Fruit fly (Drosophila melanogaster): ENCODE data around the gene CG1271.

Gene CG1271

DNA sequence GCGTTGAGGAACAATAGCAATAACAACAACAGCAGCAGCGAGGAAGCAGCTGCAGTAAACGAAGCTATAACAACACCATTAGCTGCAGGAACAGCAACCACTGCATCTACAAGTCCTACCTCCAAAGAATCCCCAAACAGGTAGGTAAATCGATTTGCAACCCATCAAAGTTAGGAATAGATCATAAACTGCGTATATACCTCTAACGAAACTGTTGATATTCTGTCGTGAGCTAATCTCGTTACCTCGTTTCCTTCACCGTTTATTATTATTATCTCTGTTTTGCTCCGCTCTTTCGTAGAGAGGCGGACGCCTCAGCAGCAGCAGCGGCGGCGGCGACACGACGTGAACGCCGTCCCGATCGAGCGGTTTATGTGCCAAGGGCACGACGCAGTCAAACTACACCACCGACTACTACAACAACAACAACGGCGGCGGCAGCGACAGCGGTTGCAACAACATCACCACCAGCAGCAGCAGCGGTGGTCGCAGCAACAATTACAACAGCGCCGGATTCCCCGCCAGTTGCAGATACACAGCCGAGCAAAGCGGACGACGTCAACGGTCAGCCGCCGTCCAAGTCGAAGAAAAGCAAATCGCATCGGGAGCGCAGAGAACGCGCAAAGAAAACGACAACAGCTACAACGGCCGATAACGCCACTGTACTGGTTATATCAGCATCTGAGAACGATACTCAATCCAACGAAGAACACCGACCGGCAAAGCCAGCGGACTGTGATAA lies 14.3 kb upstream of the CG1271 start (continued):
- TF ChIP-seq so (GFP tag; IDR thresholded peaks at IDR 0.05) (peak; percentile 60; the same call in 1 of the 3 replicates), gce (GFP tag; IDR thresholded peaks at IDR 0.05) (peak; percentile 18; the same call in 1 of the 3 replicates), az2 (GFP tag; optimal IDR thresholded peaks at IDR 0.05) (no peak), B-H1 (GFP tag; IDR thresholded peaks at IDR 0.05) (no peak), ATbp (GFP tag; optimal IDR thresholded peaks at IDR 0.05) (no peak), CG4328 (GFP tag; optimal IDR thresholded peaks at IDR 0.05) (no peak), CG8290 (GFP tag; optimal IDR thresholded peaks at IDR 0.05) (no peak), CG8290 (tag; optimal IDR thresholded peaks at IDR 0.05) (peak in 1 of 2 experiments; percentile 14), Hey (tag; optimal IDR thresholded peaks at IDR 0.05) (peak; percentile 24), CG9817 (tag; optimal IDR thresholded peaks at IDR 0.05) (no peak), CG13287 (GFP tag; IDR thresholded peaks at IDR 0.05; ENCODE audit: partially characterized antibody) (peak; percentile 22; the same call in 1 of the 2 replicates), dati (GFP tag; IDR thresholded peaks at IDR 0.05) (no peak), sens-2 (GFP tag; IDR thresholded peaks at IDR 0.05) (0 out of 2 replicates have a peak, but pooled peaks have one; percentile 14), CG6654 (GFP tag; optimal IDR thresholded peaks at IDR 0.05) (no peak), crol (GFP tag; IDR thresholded peaks at IDR 0.05) (peak; percentile 48; the same call in 1 of the 2 replicates), run (tag; optimal IDR thresholded peaks at IDR 0.05) (peak; percentile 12), chm (GFP tag; IDR thresholded peaks at IDR 0.05) (peak; percentile 68; the same call in 1 of the 2 replicates), ara (GFP tag; IDR thresholded peaks at IDR 0.05) (no peak), CG18599 (GFP tag; optimal IDR thresholded peaks at IDR 0.05) (peak; percentile 12), bab2 (GFP tag; optimal IDR thresholded peaks at IDR 0.05) (no peak), vnd (GFP tag; IDR thresholded peaks at IDR 0.05; ENCODE audit: partially characterized antibody) (0 out of 3 replicates have a peak, but pooled peaks have one; percentile 15), CG10462 (GFP tag; optimal IDR thresholded peaks at IDR 0.05) (no peak), amos (GFP tag; IDR thresholded peaks at IDR 0.05; ENCODE audit: partially characterized antibody) (peak; percentile 37), Kr (GFP tag; optimal IDR thresholded peaks at IDR 0.05) (peak; percentile 64), insv (GFP tag; optimal IDR thresholded peaks at IDR 0.05) (peak in 1 of 2 experiments; percentile 12), odd (GFP tag; optimal IDR thresholded peaks at IDR 0.05) (peak; percentile 49), gcm (GFP tag; optimal IDR thresholded peaks at IDR 0.05) (peak; percentile 23), exex (tag; optimal IDR thresholded peaks at IDR 0.05) (peak; percentile 34), cas (GFP tag; IDR thresholded peaks at IDR 0.05) (0 out of 2 replicates have a peak, but pooled peaks have one; percentile 20), TFAM (GFP tag; optimal IDR thresholded peaks at IDR 0.05) (no peak), pros (GFP tag; optimal IDR thresholded peaks at IDR 0.05) (peak; percentile 68), croc (GFP tag; conservative IDR thresholded peaks at IDR 0.05) (no peak), Lpt (GFP tag; optimal IDR thresholded peaks at IDR 0.05) (no peak), shn (GFP tag; optimal IDR thresholded peaks at IDR 0.05) (peak; percentile 5), E2f2 (GFP tag; IDR thresholded peaks at IDR 0.05) (peak; percentile 25; the same call in 1 of the 2 replicates), MTF-1 (GFP tag; optimal IDR thresholded peaks at IDR 0.05; ENCODE audit: borderline replicate concordance) (peak; percentile 28), bowl (GFP tag; IDR thresholded peaks at IDR 0.05) (peak; percentile 75; the same call in 1 of the 2 replicates), CG3281 (GFP tag; optimal IDR thresholded peaks at IDR 0.05) (no peak), CG7271 (tag; optimal IDR thresholded peaks at IDR 0.05) (peak; percentile 35), MESR4 (GFP tag; optimal IDR thresholded peaks at IDR 0.05) (peak; percentile 10), slou (GFP tag; optimal IDR thresholded peaks at IDR 0.05) (no peak), Meics (GFP tag; optimal IDR thresholded peaks at IDR 0.05) (no peak), ab (GFP tag; optimal IDR thresholded peaks at IDR 0.05) (no peak), Atf6 (GFP tag; IDR thresholded peaks at IDR 0.05) (0 out of 2 replicates have a peak, but pooled peaks have one; percentile 37), CG8359 (GFP tag; optimal IDR thresholded peaks at IDR 0.05; ENCODE audit: borderline replicate concordance) (peak; percentile 1), Pdp1 (GFP tag; optimal IDR thresholded peaks at IDR 0.05) (peak in 1 of 2 experiments; percentile 89), HmgZ (tag; optimal IDR thresholded peaks at IDR 0.05) (peak; percentile 12), Doc2 (GFP tag; IDR thresholded peaks at IDR 0.05) (no peak)
